Fruit fly (Drosophila melanogaster) whole organism, embryonic: ENCODE data around the gene Mrtf.

Experiments
- Asciz ChIP-seq: fragments of 200-800 bp; sonication (Bioruptor generic); optimal IDR thresholded peaks from 2 replicates; lab custom pipeline; 2017; ENCODE audit warnings: missing biosample characterization, mild to moderate bottlenecking, missing genetic modification characterization, missing genetic modification reagents
- CG10979 ChIP-seq: fragments of 200-800 bp; sonication (Bioruptor generic); optimal IDR thresholded peaks from 2 replicates; lab custom pipeline; 2018; ENCODE audit warnings: missing biosample characterization, mild to moderate bottlenecking, missing genetic modification characterization, moderate library complexity
- CG12155 ChIP-seq: fragments of 200-800 bp; sonication (Bioruptor generic); optimal IDR thresholded peaks from 3 replicates; lab custom pipeline; 2016; ENCODE audit warnings: missing biosample characterization, missing genetic modification characterization
- CG12769 ChIP-seq: fragments of 200-800 bp; sonication (Bioruptor generic); optimal IDR thresholded peaks from 2 replicates; lab custom pipeline; 2019; ENCODE audit warnings: missing biosample characterization, mild to moderate bottlenecking, missing genetic modification characterization, moderate library complexity
- CG4404 ChIP-seq: fragments of 200-800 bp; sonication (Bioruptor generic); IDR thresholded peaks from 2 replicates; pipeline ENCODE4 v1.3.6; 2022; ENCODE audit warnings: missing biosample characterization, missing genetic modification characterization
- CG4617 ChIP-seq: fragments of 200-800 bp; sonication (Bioruptor generic); optimal IDR thresholded peaks from 3 replicates; lab custom pipeline; 2016; ENCODE audit warnings: missing biosample characterization, missing genetic modification characterization, borderline replicate concordance
- CG6254 ChIP-seq: fragments of 200-800 bp; sonication (Bioruptor generic); optimal IDR thresholded peaks from 3 replicates; lab custom pipeline; 2017; ENCODE audit warnings: mild to moderate bottlenecking, missing biosample characterization, missing genetic modification reagents, missing genetic modification characterization
- CG6654 ChIP-seq: fragments of 200-800 bp; sonication (Bioruptor generic); optimal IDR thresholded peaks from 2 replicates; lab custom pipeline; 2017; ENCODE audit warnings: missing biosample characterization, mild to moderate bottlenecking, missing genetic modification characterization
- CG7963 ChIP-seq: fragments of 200-800 bp; sonication (Bioruptor generic); IDR thresholded peaks from 3 replicates; pipeline ENCODE4 v1.3.6; 2022; ENCODE audit warnings: missing biosample characterization, missing genetic modification characterization; ENCODE audit not compliant: partially characterized antibody
- CG7987 ChIP-seq: fragments of 200-800 bp; sonication (Bioruptor generic); optimal IDR thresholded peaks from 2 replicates; lab custom pipeline; 2018; ENCODE audit warnings: missing biosample characterization, mild to moderate bottlenecking, missing genetic modification characterization, moderate library complexity
- CTCF ChIP-seq: fragments of 200-800 bp; sonication (Bioruptor generic); optimal IDR thresholded peaks from 2 replicates; lab custom pipeline; 2017; ENCODE audit warnings: missing biosample characterization, mild to moderate bottlenecking, missing genetic modification characterization, moderate library complexity
- Dip2 ChIP-seq: fragments of 200-800 bp; sonication (Bioruptor generic); IDR thresholded peaks from 2 replicates; pipeline ENCODE4 v1.3.6; 2022; ENCODE audit warnings: missing biosample characterization, missing genetic modification characterization
- Dref ChIP-seq: fragments of 200-800 bp; sonication (Bioruptor generic); IDR thresholded peaks from 2 replicates; pipeline ENCODE4 v1.3.6; 2022; ENCODE audit warnings: missing biosample characterization, missing genetic modification characterization
- Drgx ChIP-seq: fragments of 200-800 bp; sonication (Bioruptor generic); IDR thresholded peaks from 2 replicates; pipeline ENCODE4 v1.3.6; 2022; ENCODE audit warnings: missing biosample characterization, missing genetic modification characterization
- Eip74EF ChIP-seq, 2 experiments: fragments of 200-800 bp in 1 of 2; fragments of >200 bp in 1 of 2; sonication (Bioruptor generic) in 1 of 2; optimal IDR thresholded peaks; 2 replicates each; lab custom pipeline; 2017 to 2019; ENCODE audit warnings: missing biosample characterization in 2 of 2, missing genetic modification characterization in 2 of 2, mild to moderate bottlenecking in 1 of 2, moderate library complexity in 1 of 2
- Ets65A ChIP-seq: fragments of 200-800 bp; sonication (Bioruptor generic); peaks from one replicate; lab custom pipeline; 2016; ENCODE audit warnings: missing biosample characterization, missing genetic modification characterization
- Fer2 ChIP-seq: fragments of 200-800 bp; sonication (Bioruptor generic); optimal IDR thresholded peaks from 2 replicates; lab custom pipeline; 2018; ENCODE audit warnings: missing biosample characterization, mild to moderate bottlenecking, missing genetic modification characterization, moderate library complexity
- H2.0 ChIP-seq: fragments of 200-800 bp; sonication (Bioruptor generic); IDR thresholded peaks from 2 replicates; pipeline ENCODE4 v1.3.6; 2022; ENCODE audit warnings: missing biosample characterization, missing genetic modification characterization
- Nf-YB ChIP-seq: fragments of 200-800 bp; sonication (Bioruptor generic); optimal IDR thresholded peaks from 3 replicates; lab custom pipeline; 2019; ENCODE audit warnings: missing biosample characterization, mild to moderate bottlenecking, missing genetic modification characterization, moderate library complexity
- Scr ChIP-seq: fragments of 200-800 bp; sonication (Bioruptor generic); IDR thresholded peaks from 2 replicates; pipeline ENCODE4 v1.3.6; 2022; ENCODE audit warnings: missing biosample characterization, missing genetic modification characterization; ENCODE audit not compliant: partially characterized antibody
- ase ChIP-seq: fragments of 200-800 bp; sonication (Bioruptor generic); IDR thresholded peaks from 3 replicates; pipeline ENCODE4 v1.3.6; 2022; ENCODE audit warnings: missing biosample characterization, missing genetic modification characterization
- crc ChIP-seq: fragments of 200-800 bp; sonication (Bioruptor generic); optimal IDR thresholded peaks from 2 replicates; lab custom pipeline; 2016; ENCODE audit warnings: missing biosample characterization, missing genetic modification characterization
- dan ChIP-seq: fragments of 200-800 bp; sonication (Bioruptor generic); IDR thresholded peaks from 2 replicates; pipeline ENCODE4 v1.3.6; 2022; ENCODE audit warnings: missing biosample characterization, missing genetic modification characterization
- dmrt11E ChIP-seq: fragments of 200-800 bp; sonication (Bioruptor generic); optimal IDR thresholded peaks from 3 replicates; lab custom pipeline; 2018; ENCODE audit warnings: missing biosample characterization, mild to moderate bottlenecking, missing genetic modification characterization, moderate library complexity
- ems ChIP-seq: fragments of 200-800 bp; sonication (Bioruptor generic); optimal IDR thresholded peaks from 3 replicates; lab custom pipeline; 2016; ENCODE audit warnings: missing biosample characterization, missing genetic modification characterization
- eve ChIP-seq, 2 experiments: fragments of >200 bp; optimal IDR thresholded peaks; 2 replicates each; lab custom pipeline; 2017; ENCODE audit warnings: missing biosample characterization in 2 of 2, missing genetic modification characterization in 2 of 2
- eyg ChIP-seq: fragments of 200-800 bp; sonication (Bioruptor generic); optimal IDR thresholded peaks from 3 replicates; lab custom pipeline; 2016; ENCODE audit warnings: missing biosample characterization, missing genetic modification characterization
- hkb ChIP-seq, 2 experiments: fragments of 200-800 bp in 1 of 2; fragments of >200 bp in 1 of 2; sonication (Bioruptor generic) in 1 of 2; IDR thresholded peaks in 1 of 2; optimal IDR thresholded peaks in 1 of 2; 2 replicates each; pipeline versions ENCODE4 v1.3.6 to Lab custom; 2017 to 2022; ENCODE audit warnings: missing biosample characterization in 1 of 2, missing genetic modification characterization in 1 of 2
- lmd ChIP-seq: fragments of 200-800 bp; sonication (Bioruptor generic); IDR thresholded peaks from 2 replicates; pipeline ENCODE4 v1.3.6; 2022; ENCODE audit warnings: missing biosample characterization, missing genetic modification characterization
- nau ChIP-seq: fragments of 200-800 bp; sonication (Bioruptor generic); optimal IDR thresholded peaks from 3 replicates; lab custom pipeline; 2017; ENCODE audit warnings: missing biosample characterization, mild to moderate bottlenecking, missing genetic modification characterization, missing genetic modification reagents
- nerfin-1 ChIP-seq: fragments of 200-800 bp; sonication (Bioruptor generic); optimal IDR thresholded peaks from 3 replicates; lab custom pipeline; 2019; ENCODE audit warnings: missing biosample characterization, mild to moderate bottlenecking, missing genetic modification characterization, moderate library complexity
- pan ChIP-seq, 4 experiments: fragments of >200 bp in 3 of 4; fragments of 200-800 bp in 1 of 4; sonication (Bioruptor generic) in 1 of 4; optimal IDR thresholded peaks in 3 of 4; IDR thresholded peaks in 1 of 4; 2 replicates each; pipeline versions ENCODE4 v1.3.6 to Lab custom; 2017 to 2022; ENCODE audit warnings: missing biosample characterization in 2 of 4, missing genetic modification characterization in 2 of 4, mixed read lengths in 1 of 4
- pho ChIP-seq: fragments of 200-800 bp; sonication (Bioruptor generic); optimal IDR thresholded peaks from 2 replicates; lab custom pipeline; 2016; ENCODE audit warnings: missing biosample characterization, missing genetic modification characterization
- pita ChIP-seq: fragments of 200-800 bp; sonication (Bioruptor generic); optimal IDR thresholded peaks from 2 replicates; lab custom pipeline; 2017; ENCODE audit warnings: missing biosample characterization, mild to moderate bottlenecking, missing genetic modification characterization
- pros ChIP-seq: fragments of 200-800 bp; sonication (Bioruptor generic); optimal IDR thresholded peaks from 3 replicates; lab custom pipeline; 2019; ENCODE audit warnings: missing biosample characterization, mild to moderate bottlenecking, missing genetic modification characterization, moderate library complexity
- schlank ChIP-seq: fragments of 200-800 bp; sonication (Bioruptor generic); optimal IDR thresholded peaks from 2 replicates; lab custom pipeline; 2018; ENCODE audit warnings: missing biosample characterization, mild to moderate bottlenecking, missing genetic modification characterization
- sd ChIP-seq: fragments of 200-800 bp; sonication (Bioruptor generic); optimal IDR thresholded peaks from 3 replicates; lab custom pipeline; 2018; ENCODE audit warnings: missing biosample characterization, mild to moderate bottlenecking, missing genetic modification characterization, moderate library complexity
- stc ChIP-seq: fragments of 200-800 bp; sonication (Bioruptor generic); IDR thresholded peaks from 2 replicates; pipeline ENCODE4 v1.3.6; 2022; ENCODE audit warnings: missing biosample characterization, missing genetic modification characterization
- trh ChIP-seq: fragments of 200-800 bp; sonication (Bioruptor generic); optimal IDR thresholded peaks from 2 replicates; lab custom pipeline; 2016; ENCODE audit warnings: missing biosample characterization, missing genetic modification characterization
- unpg ChIP-seq: fragments of 200-800 bp; sonication (Bioruptor generic); optimal IDR thresholded peaks from 3 replicates; lab custom pipeline; 2018; ENCODE audit warnings: missing biosample characterization, mild to moderate bottlenecking, missing genetic modification characterization, moderate library complexity

The Mrtf gene

dm6 chr3L:2745698-2746410 is 20.5 kb downstream of the Mrtf start (continued):
- TF ChIP-seq Dref (GFP tag; lab: Robert Waterston, UW) (no peak), CG7963 (GFP tag; lab: Robert Waterston, UW) (no peak), dan (GFP tag; lab: Robert Waterston, UW) (no peak)
- TF ChIP-seq, all 482 proteins: peak for 28

- no peak for TF ChIP-seq eyg (GFP tag; lab: Kevin White, UChicago)
- peak; percentile 91 for TF ChIP-seq sd (tag; lab: Kevin White, UChicago)
- no peak for TF ChIP-seq CG12155 (GFP tag; lab: Kevin White, UChicago)
- TF ChIP-seq pros = no peak
- TF ChIP-seq CG12769 (tag; lab: Kevin White, UChicago) = peak; percentile 66
- 0 out of 2 replicates have a peak, but pooled peaks have one; percentile 14 for TF ChIP-seq stc (GFP tag; lab: Robert Waterston, UW)
- TF ChIP-seq nau = peak; percentile 77
Observed at dm6 chr3L:2744963-2745362, 21.4 kb downstream of the Mrtf start.

- TF ChIP-seq ase (GFP tag; lab: Robert Waterston, UW) (no peak), CG6654 (GFP tag; lab: Kevin White, UChicago) (no peak), Dip2 (GFP tag; lab: Robert Waterston, UW) (peak; percentile 24; the same call in 1 of the 2 replicates), Ets65A (peak; percentile 19), eve (GFP tag; optimal IDR thresholded peaks at IDR 0.05; lab: Kevin White, UChicago) (no peak), CTCF (GFP tag; lab: Kevin White, UChicago) (peak; percentile 82), sd (tag; lab: Kevin White, UChicago) (peak; percentile 1)
Observed at dm6 chr3L:2743755-2744154, 22.6 kb downstream of the Mrtf start.

dm6 chr3L:2739450-2739849 is 26.9 kb downstream of the Mrtf start, which contains the start of gene Acp62F:
Gene Acp62F, plus strand, starts transcription at chr3L:2739750.
- TF ChIP-seq CG4617 (GFP tag; lab: Kevin White, UChicago) (no peak), Scr (GFP tag; lab: Robert Waterston, UW) (no peak), pita (GFP tag; lab: Kevin White, UChicago) (no peak), H2.0 (GFP tag; lab: Robert Waterston, UW) (no peak), dmrt11E (tag; lab: Kevin White, UChicago) (no peak), trh (GFP tag; lab: Kevin White, UChicago) (no peak), schlank (tag; lab: Kevin White, UChicago) (no peak)

dm6 chr3L:2734363-2735160 is 31.8 kb downstream of the Mrtf start:
- no peak for TF ChIP-seq CG6254 (GFP tag; lab: Kevin White, UChicago)
- peak; percentile 73 for TF ChIP-seq Drgx
- peak; percentile 12 for TF ChIP-seq unpg (GFP tag; lab: Kevin White, UChicago)
- no peak for TF ChIP-seq Nf-YB (GFP tag; lab: Kevin White, UChicago)
- no peak for TF ChIP-seq Fer2
- no peak for TF ChIP-seq pho (GFP tag; lab: Kevin White, UChicago)
- TF ChIP-seq ems (GFP tag; lab: Kevin White, UChicago) = peak; percentile 13
- peak; percentile 46 for TF ChIP-seq Asciz (GFP tag; lab: Kevin White, UChicago)
- TF ChIP-seq CG7987 (GFP tag; lab: Kevin White, UChicago) = no peak
- TF ChIP-seq Eip74EF (GFP tag; optimal IDR thresholded peaks at IDR 0.05; lab: Kevin White, UChicago) = no peak
- no peak for TF ChIP-seq hkb (optimal IDR thresholded peaks at IDR 0.05; lab: Kevin White, UChicago)
- peak; percentile 7; the same call in 1 of the 2 replicates for TF ChIP-seq hkb (GFP tag; IDR thresholded peaks at IDR 0.05; lab: Robert Waterston, UW)
- no peak for TF ChIP-seq CG4404 (GFP tag; lab: Robert Waterston, UW)
- TF ChIP-seq crc = peak; percentile 12
- TF ChIP-seq CG10979 (tag; lab: Kevin White, UChicago) = no peak
- peak; percentile 16 for TF ChIP-seq nerfin-1 (tag; lab: Kevin White, UChicago)
- no peak for TF ChIP-seq pan (optimal IDR thresholded peaks at IDR 0.05; lab: Kevin White, UChicago)
- no peak for TF ChIP-seq pan (GFP tag; optimal IDR thresholded peaks at IDR 0.05 in 1 of 2, IDR thresholded peaks at IDR 0.05 in 1 of 2)
- TF ChIP-seq lmd (GFP tag; lab: Robert Waterston, UW) = 0 out of 2 replicates have a peak, but pooled peaks have one; percentile 13
